Fruit fly (Drosophila melanogaster) whole organism, embryonic: ENCODE measurements around the gene Vps4.

Experiments
- Blimp-1 ChIP-seq: fragments of 200-800 bp; sonication (Bioruptor generic); optimal IDR thresholded peaks from 3 replicates; lab custom pipeline; 2018; ENCODE audit warnings: missing biosample characterization, missing genetic modification characterization, mild to moderate bottlenecking, moderate library complexity, missing genetic modification reagents
- CG10209 ChIP-seq: fragments of 200-800 bp; sonication (Bioruptor generic); optimal IDR thresholded peaks from 3 replicates; lab custom pipeline; 2017; ENCODE audit warnings: missing biosample characterization, mild to moderate bottlenecking, missing genetic modification characterization, missing genetic modification reagents
- CG10565 ChIP-seq: fragments of 200-800 bp; sonication (Bioruptor generic); optimal IDR thresholded peaks from 3 replicates; lab custom pipeline; 2016; ENCODE audit warnings: missing biosample characterization, mild to moderate bottlenecking, missing genetic modification characterization
- CG11504 ChIP-seq: fragments of 200-800 bp; sonication (Bioruptor generic); optimal IDR thresholded peaks from 3 replicates; lab custom pipeline; 2019; ENCODE audit warnings: missing biosample characterization, mild to moderate bottlenecking, missing genetic modification characterization, moderate library complexity
- CG12769 ChIP-seq: fragments of 200-800 bp; sonication (Bioruptor generic); optimal IDR thresholded peaks from 2 replicates; lab custom pipeline; 2019; ENCODE audit warnings: missing biosample characterization, mild to moderate bottlenecking, missing genetic modification characterization, moderate library complexity
- CG1647 ChIP-seq: fragments of 200-800 bp; sonication (Bioruptor generic); optimal IDR thresholded peaks from 3 replicates; lab custom pipeline; 2016; ENCODE audit warnings: missing biosample characterization, missing genetic modification characterization
- CG1832 ChIP-seq: fragments of 200-800 bp; sonication (Bioruptor generic); optimal IDR thresholded peaks from 2 replicates; lab custom pipeline; 2017; ENCODE audit warnings: missing biosample characterization, mild to moderate bottlenecking, missing genetic modification characterization, inconsistent platforms
- CG18476 ChIP-seq: fragments of 200-800 bp; sonication (Bioruptor generic); optimal IDR thresholded peaks from 2 replicates; lab custom pipeline; 2016; ENCODE audit warnings: missing biosample characterization, mild to moderate bottlenecking, missing genetic modification characterization
- CG2116 ChIP-seq: fragments of 200-800 bp; sonication (Bioruptor generic); optimal IDR thresholded peaks from 3 replicates; lab custom pipeline; 2018; ENCODE audit warnings: missing biosample characterization, mild to moderate bottlenecking, missing genetic modification characterization
- CG32532 ChIP-seq: fragments of 200-800 bp; sonication (Bioruptor generic); IDR thresholded peaks from 2 replicates; pipeline ENCODE4 v1.3.6; 2022; ENCODE audit warnings: missing biosample characterization, missing genetic modification characterization
- CG3281 ChIP-seq: fragments of 200-800 bp; sonication (Bioruptor generic); optimal IDR thresholded peaks from 3 replicates; lab custom pipeline; 2017; ENCODE audit warnings: missing biosample characterization, mild to moderate bottlenecking, missing genetic modification characterization
- CG34224 ChIP-seq: fragments of 200-800 bp; sonication (Bioruptor generic); IDR thresholded peaks from 3 replicates; pipeline ENCODE4 v1.3.6; 2022; ENCODE audit warnings: missing biosample characterization, missing genetic modification characterization; ENCODE audit not compliant: partially characterized antibody
- CG4282 ChIP-seq: fragments of 200-800 bp; sonication (Bioruptor generic); optimal IDR thresholded peaks from 2 replicates; lab custom pipeline; 2016; ENCODE audit warnings: missing biosample characterization, missing genetic modification characterization
- CG4360 ChIP-seq: fragments of 200-800 bp; sonication (Bioruptor generic); IDR thresholded peaks from 2 replicates; pipeline ENCODE4 v1.3.6; 2022; ENCODE audit warnings: missing biosample characterization, missing genetic modification characterization
- CG4730 ChIP-seq: fragments of 200-800 bp; sonication (Bioruptor generic); IDR thresholded peaks from 2 replicates; pipeline ENCODE4 v1.3.6; 2022; ENCODE audit warnings: missing biosample characterization, missing genetic modification characterization
- CG5953 ChIP-seq: fragments of 200-800 bp; sonication (Bioruptor generic); IDR thresholded peaks from 2 replicates; pipeline ENCODE4 v1.3.6; 2022; ENCODE audit warnings: missing biosample characterization, missing genetic modification characterization
- CG6175 ChIP-seq: fragments of 200-800 bp; sonication (Bioruptor generic); IDR thresholded peaks from 3 replicates; pipeline ENCODE4 v1.3.6; 2022; ENCODE audit warnings: missing biosample characterization, missing genetic modification characterization
- CG6813 ChIP-seq: fragments of 200-800 bp; sonication (Bioruptor generic); optimal IDR thresholded peaks from 2 replicates; lab custom pipeline; 2017; ENCODE audit warnings: missing biosample characterization, missing genetic modification characterization, mild to moderate bottlenecking, moderate library complexity, missing genetic modification reagents
- CG7839 ChIP-seq: fragments of 200-800 bp; sonication (Bioruptor generic); optimal IDR thresholded peaks from 3 replicates; lab custom pipeline; 2018; ENCODE audit warnings: missing biosample characterization, mild to moderate bottlenecking, missing genetic modification characterization, moderate library complexity
- CG8478 ChIP-seq: fragments of >200 bp; optimal IDR thresholded peaks from 2 replicates; lab custom pipeline; 2018
- CG9727 ChIP-seq: fragments of 200-800 bp; sonication (Bioruptor generic); optimal IDR thresholded peaks from 3 replicates; lab custom pipeline; 2017; ENCODE audit warnings: missing biosample characterization, mild to moderate bottlenecking, missing genetic modification characterization
- Dll ChIP-seq: fragments of 200-800 bp; sonication (Bioruptor generic); IDR thresholded peaks from 4 replicates; pipeline ENCODE4 v1.3.6; 2022; ENCODE audit warnings: missing biosample characterization, missing genetic modification characterization; ENCODE audit not compliant: partially characterized antibody
- Dref ChIP-seq: fragments of 200-800 bp; sonication (Bioruptor generic); IDR thresholded peaks from 2 replicates; pipeline ENCODE4 v1.3.6; 2022; ENCODE audit warnings: missing biosample characterization, missing genetic modification characterization
- Drgx ChIP-seq: fragments of 200-800 bp; sonication (Bioruptor generic); IDR thresholded peaks from 2 replicates; pipeline ENCODE4 v1.3.6; 2022; ENCODE audit warnings: missing biosample characterization, missing genetic modification characterization
- E2f2 ChIP-seq: fragments of 200-800 bp; sonication (Bioruptor generic); IDR thresholded peaks from 2 replicates; pipeline ENCODE4 v1.3.6; 2022; ENCODE audit warnings: missing biosample characterization, missing genetic modification characterization
- Ets97D ChIP-seq: fragments of 200-800 bp; sonication (Bioruptor generic); optimal IDR thresholded peaks from 3 replicates; lab custom pipeline; 2016; ENCODE audit warnings: missing biosample characterization, missing genetic modification characterization
- Fer3 ChIP-seq: fragments of 200-800 bp; sonication (Bioruptor generic); optimal IDR thresholded peaks from 2 replicates; lab custom pipeline; 2018; ENCODE audit warnings: missing biosample characterization, mild to moderate bottlenecking, missing genetic modification characterization, moderate library complexity
- Med ChIP-seq: fragments of 200-800 bp; sonication (Bioruptor generic); peaks from one replicate; lab custom pipeline; 2016; ENCODE audit warnings: missing biosample characterization, missing genetic modification characterization, mild to moderate bottlenecking, inconsistent platforms, moderate library complexity
- NFAT ChIP-seq: fragments of 200-800 bp; sonication (Bioruptor generic); IDR thresholded peaks from 2 replicates; pipeline ENCODE4 v1.3.6; 2022; ENCODE audit warnings: missing biosample characterization, missing genetic modification characterization
- Nf-YC ChIP-seq: fragments of 200-800 bp; optimal IDR thresholded peaks from 3 replicates; lab custom pipeline; 2019; ENCODE audit warnings: missing biosample characterization, mild to moderate bottlenecking, missing genetic modification characterization, moderate library complexity
- Taf1 ChIP-seq: fragments of 200-800 bp; sonication (Bioruptor generic); IDR thresholded peaks from 2 replicates; pipeline ENCODE4 v1.3.6; 2022; ENCODE audit warnings: missing biosample characterization, missing genetic modification characterization
- ap ChIP-seq: fragments of 200-800 bp; sonication (Bioruptor generic); IDR thresholded peaks from 2 replicates; pipeline ENCODE4 v1.3.6; 2022; ENCODE audit warnings: missing biosample characterization, missing genetic modification characterization
- bbx ChIP-seq: fragments of 200-800 bp; sonication (Bioruptor generic); IDR thresholded peaks from 2 replicates; pipeline ENCODE4 v1.3.6; 2022; ENCODE audit warnings: missing biosample characterization, missing genetic modification characterization; ENCODE audit not compliant: partially characterized antibody
- bsh ChIP-seq, 2 experiments: fragments of 200-800 bp; sonication (Bioruptor generic); optimal IDR thresholded peaks; 2 replicates each; lab custom pipeline; 2017 to 2018; ENCODE audit warnings: mild to moderate bottlenecking in 2 of 2, missing biosample characterization in 2 of 2, missing genetic modification characterization in 2 of 2, moderate library complexity in 1 of 2
- cg ChIP-seq: fragments of 200-800 bp; sonication (Bioruptor generic); optimal IDR thresholded peaks from 3 replicates; lab custom pipeline; 2019; ENCODE audit warnings: missing biosample characterization, mild to moderate bottlenecking, missing genetic modification characterization, moderate library complexity
- crp ChIP-seq, 2 experiments: fragments of 200-800 bp; sonication (Bioruptor generic); optimal IDR thresholded peaks; 2 replicates in 1 of 2; 3 replicates in 1 of 2; lab custom pipeline; 2017; ENCODE audit warnings: missing biosample characterization in 2 of 2, missing genetic modification characterization in 2 of 2, mild to moderate bottlenecking in 1 of 2, moderate library complexity in 1 of 2
- dati ChIP-seq: fragments of 200-800 bp; sonication (Bioruptor generic); IDR thresholded peaks from 2 replicates; pipeline ENCODE4 v1.3.6; 2022; ENCODE audit warnings: missing biosample characterization, missing genetic modification characterization
- dmrt99B ChIP-seq: fragments of 200-800 bp; sonication (Bioruptor generic); optimal IDR thresholded peaks from 2 replicates; lab custom pipeline; 2018; ENCODE audit warnings: missing biosample characterization, mild to moderate bottlenecking, missing genetic modification characterization, moderate library complexity
- ewg ChIP-seq: fragments of 200-800 bp; sonication (Bioruptor generic); optimal IDR thresholded peaks from 3 replicates; lab custom pipeline; 2017; ENCODE audit warnings: mild to moderate bottlenecking, missing biosample characterization, missing genetic modification reagents, missing genetic modification characterization
- gem ChIP-seq: fragments of 200-800 bp; sonication (Bioruptor generic); optimal IDR thresholded peaks from 2 replicates; lab custom pipeline; 2019; ENCODE audit warnings: missing biosample characterization, mild to moderate bottlenecking, missing genetic modification characterization, moderate library complexity
- hbn ChIP-seq: fragments of 200-800 bp; sonication (Bioruptor generic); IDR thresholded peaks from 2 replicates; pipeline ENCODE4 v1.3.6; 2022; ENCODE audit warnings: missing biosample characterization, missing genetic modification characterization; ENCODE audit not compliant: partially characterized antibody
- inv ChIP-seq: fragments of 200-800 bp; sonication (Bioruptor generic); IDR thresholded peaks from 2 replicates; pipeline ENCODE4 v1.3.6; 2022; ENCODE audit warnings: missing biosample characterization, missing genetic modification characterization; ENCODE audit not compliant: partially characterized antibody
- kni ChIP-seq: fragments of 200-800 bp; sonication (Bioruptor generic); optimal IDR thresholded peaks from 3 replicates; lab custom pipeline; 2017; ENCODE audit warnings: mild to moderate bottlenecking, missing biosample characterization, missing genetic modification reagents, missing genetic modification characterization
- lbe ChIP-seq: fragments of 200-800 bp; sonication (Bioruptor generic); optimal IDR thresholded peaks from 2 replicates; lab custom pipeline; 2016; ENCODE audit warnings: missing biosample characterization, mild to moderate bottlenecking, missing genetic modification characterization
- pho ChIP-seq: fragments of 200-800 bp; sonication (Bioruptor generic); optimal IDR thresholded peaks from 2 replicates; lab custom pipeline; 2016; ENCODE audit warnings: missing biosample characterization, missing genetic modification characterization
- sima ChIP-seq: fragments of 200-800 bp; sonication (Bioruptor generic); optimal IDR thresholded peaks from 2 replicates; lab custom pipeline; 2016; ENCODE audit warnings: missing biosample characterization, missing genetic modification characterization
- sna ChIP-seq: fragments of 200-800 bp; sonication (Bioruptor generic); IDR thresholded peaks from 2 replicates; pipeline ENCODE4 v1.3.6; 2022; ENCODE audit warnings: missing biosample characterization, missing genetic modification characterization; ENCODE audit not compliant: partially characterized antibody
- tap ChIP-seq: fragments of 200-800 bp; optimal IDR thresholded peaks from 3 replicates; lab custom pipeline; 2019; ENCODE audit warnings: missing biosample characterization, mild to moderate bottlenecking, missing genetic modification characterization, moderate library complexity
- yki ChIP-seq: fragments of >200 bp; optimal IDR thresholded peaks from 3 replicates; lab custom pipeline; 2018

Vps4 gene

dm6 chrX:17878632-17879033, 28.9 kb upstream of the Vps4 start (continued):
- TF ChIP-seq CG7839 (tag; lab: Kevin White, UChicago), result no peak
- peak; percentile 34 for TF ChIP-seq CG1832 (GFP tag; lab: Kevin White, UChicago)
- TF ChIP-seq dati (GFP tag; lab: Robert Waterston, UW), result no peak
- TF ChIP-seq CG6175, result peak; percentile 99
- peak; percentile 32; the same call in 1 of the 2 replicates for TF ChIP-seq bbx (GFP tag; lab: Robert Waterston, UW)
- TF ChIP-seq CG10565, result no peak
- peak; percentile 25; the same call in 1 of the 2 replicates for TF ChIP-seq E2f2 (GFP tag; lab: Robert Waterston, UW)
- TF ChIP-seq Dll, result peak; percentile 10; the same call in 1 of the 4 replicates
- peak; percentile 54 for TF ChIP-seq Med (GFP tag; lab: Kevin White, UChicago)
- TF ChIP-seq NFAT, result no peak
- peak; percentile 41; the same call in 1 of the 2 replicates for TF ChIP-seq CG32532 (GFP tag; lab: Robert Waterston, UW)
- TF ChIP-seq lbe (GFP tag; lab: Kevin White, UChicago), result peak; percentile 33
- no peak for TF ChIP-seq pho (GFP tag; lab: Kevin White, UChicago)
- TF ChIP-seq CG9727, result peak; percentile 25
- 0 out of 2 replicates have a peak, but pooled peaks have one; percentile 33 for TF ChIP-seq sna (GFP tag; lab: Robert Waterston, UW)
- peak; percentile 91 for TF ChIP-seq cg (GFP tag; lab: Kevin White, UChicago)
- no peak for TF ChIP-seq dmrt99B (tag; lab: Kevin White, UChicago)
- peak; percentile 16 for TF ChIP-seq CG12769 (tag; lab: Kevin White, UChicago)
- TF ChIP-seq yki (lab: Kevin White, UChicago), result peak; percentile 67
- peak; percentile 56 for TF ChIP-seq CG2116 (GFP tag; lab: Kevin White, UChicago)
- peak; percentile 65 for TF ChIP-seq Drgx (GFP tag; lab: Robert Waterston, UW)
- 0 out of 2 replicates have a peak, but pooled peaks have one; percentile 24 for TF ChIP-seq CG4360 (GFP tag; lab: Robert Waterston, UW)
- no peak for TF ChIP-seq CG18476 (GFP tag; lab: Kevin White, UChicago)
- TF ChIP-seq crp (GFP tag; optimal IDR thresholded peaks at IDR 0.05; lab: Kevin White, UChicago), result peak in 1 of 2 experiments; percentile 66
- no peak for TF ChIP-seq CG1647
- peak; percentile 2 for TF ChIP-seq kni (GFP tag; lab: Kevin White, UChicago)
- TF ChIP-seq ewg (GFP tag; lab: Kevin White, UChicago), result peak; percentile 50
- peak; percentile 42 for TF ChIP-seq Dref (GFP tag; lab: Robert Waterston, UW)
- no peak for TF ChIP-seq hbn (GFP tag; lab: Robert Waterston, UW)
- TF ChIP-seq CG34224 (GFP tag; lab: Robert Waterston, UW), result 0 out of 3 replicates have a peak, but pooled peaks have one; percentile 14

- TF ChIP-seq CG10209 (GFP tag; lab: Kevin White, UChicago), result no peak
- TF ChIP-seq gem (tag; lab: Kevin White, UChicago), result peak; percentile 10
- no peak for TF ChIP-seq Nf-YC
- TF ChIP-seq CG8478, result no peak
- peak; percentile 3 for TF ChIP-seq CG11504
- TF ChIP-seq tap (tag; lab: Kevin White, UChicago), result no peak
- no peak for TF ChIP-seq CG4730 (GFP tag; lab: Robert Waterston, UW)
- no peak for TF ChIP-seq ap (GFP tag; lab: Robert Waterston, UW)
- TF ChIP-seq Fer3 (tag; lab: Kevin White, UChicago), result no peak
- no peak for TF ChIP-seq CG4282 (GFP tag; lab: Kevin White, UChicago)
- TF ChIP-seq CG3281, result no peak
- no peak for TF ChIP-seq CG5953 (GFP tag; lab: Robert Waterston, UW)
- TF ChIP-seq inv (GFP tag; lab: Robert Waterston, UW), result no peak
- no peak for TF ChIP-seq CG6813
- TF ChIP-seq Ets97D, result no peak
- TF ChIP-seq sima, result no peak
- TF ChIP-seq NFAT, result no peak
- TF ChIP-seq bsh (GFP tag; optimal IDR thresholded peaks at IDR 0.05; lab: Kevin White, UChicago), result peak in 1 of 2 experiments; percentile 38
- TF ChIP-seq Blimp-1, result no peak
- no peak for TF ChIP-seq Taf1
Observed at dm6 chrX:17879211-17879897, 28.1 kb upstream of the Vps4 start.
